Worm (Caenorhabditis elegans) whole organism, L1 larva: ENCODE measurements around the gene Y82E9BR.18.

Source experiments
- C04F5.9 ChIP-seq: sonication (generic microtip); optimal IDR thresholded peaks from 2 replicates; lab custom pipeline; 2016; ENCODE audit warnings: missing genetic modification characterization, missing compliant biosample characterization
- C16A3.4 ChIP-seq: fragments of 150-350 bp; optimal IDR thresholded peaks from 2 replicates; lab custom pipeline; 2014; ENCODE audit warnings: missing biosample characterization, missing genetic modification characterization
- C34B4.2 ChIP-seq: sonication (generic microtip); optimal IDR thresholded peaks from 2 replicates; lab custom pipeline; 2017; ENCODE audit warnings: mild to moderate bottlenecking, missing genetic modification characterization, missing compliant biosample characterization
- F16B12.6 ChIP-seq: fragments of 150-350 bp; optimal IDR thresholded peaks from 2 replicates; lab custom pipeline; 2014; ENCODE audit warnings: missing biosample characterization, missing genetic modification characterization
- Y116A8C.19 ChIP-seq: sonication (generic microtip); optimal IDR thresholded peaks from 2 replicates; lab custom pipeline; 2016; ENCODE audit warnings: missing compliant biosample characterization, missing genetic modification characterization, borderline replicate concordance
- aha-1 ChIP-seq: fragments of 150-350 bp; optimal IDR thresholded peaks from 2 replicates; lab custom pipeline; 2014; ENCODE audit warnings: missing biosample characterization, missing genetic modification characterization
- alr-1 ChIP-seq: fragments of 200-800 bp; sonication (Bioruptor generic); optimal IDR thresholded peaks from 2 replicates; lab custom pipeline; 2018; ENCODE audit warnings: borderline replicate concordance, mild to moderate bottlenecking, missing genetic modification characterization, missing compliant biosample characterization
- ama-1 ChIP-seq: fragments of 150-350 bp; optimal IDR thresholded peaks from 2 replicates; lab custom pipeline; 2014
- blmp-1 ChIP-seq: fragments of 150-350 bp; optimal IDR thresholded peaks from 2 replicates; lab custom pipeline; 2014; ENCODE audit warnings: missing biosample characterization, missing genetic modification characterization
- ceh-63 ChIP-seq: fragments of 200-800 bp; sonication (Bioruptor generic); optimal IDR thresholded peaks from 2 replicates; lab custom pipeline; 2018; ENCODE audit warnings: mild to moderate bottlenecking, missing genetic modification characterization, missing compliant biosample characterization
- ceh-8 ChIP-seq: fragments of 200-800 bp; sonication (Bioruptor generic); optimal IDR thresholded peaks from 2 replicates; lab custom pipeline; 2018; ENCODE audit warnings: mild to moderate bottlenecking, missing genetic modification characterization, moderate library complexity, missing compliant biosample characterization
- ceh-82 ChIP-seq, 3 experiments: fragments of 150-350 bp in 1 of 3; sonication (generic microtip) in 2 of 3; optimal IDR thresholded peaks; 2 replicates each; lab custom pipeline; 2014 to 2017; ENCODE audit warnings: missing biosample characterization in 3 of 3, missing genetic modification characterization in 3 of 3
- ceh-90 ChIP-seq: sonication (generic microtip); optimal IDR thresholded peaks from 2 replicates; lab custom pipeline; 2016; ENCODE audit warnings: missing genetic modification characterization, missing compliant biosample characterization
- ces-1 ChIP-seq: fragments of 150-350 bp; optimal IDR thresholded peaks from 2 replicates; lab custom pipeline; 2014; ENCODE audit warnings: missing biosample characterization, missing genetic modification reagents, missing genetic modification characterization
- dpl-1 ChIP-seq, 3 experiments: fragments of 150-350 bp in 2 of 3; sonication (generic microtip) in 1 of 3; optimal IDR thresholded peaks; 2 replicates each; lab custom pipeline; 2014 to 2017; ENCODE audit warnings: missing biosample characterization in 3 of 3, missing genetic modification characterization in 3 of 3, missing genetic modification reagents in 3 of 3
- dsc-1 ChIP-seq: sonication (generic microtip); optimal IDR thresholded peaks from 2 replicates; lab custom pipeline; 2016; ENCODE audit warnings: mild to moderate bottlenecking, missing genetic modification characterization, missing compliant biosample characterization
- egl-13 ChIP-seq: sonication (generic microtip); optimal IDR thresholded peaks from 2 replicates; lab custom pipeline; 2016; ENCODE audit warnings: missing genotype, missing genetic modification reagents, missing genetic modification characterization, missing compliant biosample characterization
- egl-27 ChIP-seq, 2 experiments: fragments of 150-350 bp in 1 of 2; sonication (generic microtip); optimal IDR thresholded peaks; 3 replicates each; lab custom pipeline; 2017 to 2018; ENCODE audit warnings: missing biosample characterization in 2 of 2, missing genetic modification characterization in 2 of 2, missing genetic modification reagents in 2 of 2
- elt-3 ChIP-seq, 6 experiments: fragments of 150-350 bp in 1 of 6; sonication (generic microtip); optimal IDR thresholded peaks; 2 replicates each; lab custom pipeline; 2017 to 2018; ENCODE audit warnings: missing biosample characterization in 6 of 6, missing genetic modification characterization in 6 of 6, inconsistent platforms in 1 of 6
- ets-5 ChIP-seq: fragments of 200-800 bp; sonication (Bioruptor generic); IDR thresholded peaks from 2 replicates; pipeline ENCODE4 v1.3.6; 2022; ENCODE audit warnings: missing genetic modification characterization, missing compliant biosample characterization
- fkh-10 ChIP-seq: sonication (generic microtip); optimal IDR thresholded peaks from 2 replicates; lab custom pipeline; 2017; ENCODE audit warnings: missing biosample characterization, missing genetic modification reagents, missing genetic modification characterization
- fkh-8 ChIP-seq: sonication (generic microtip); optimal IDR thresholded peaks from 2 replicates; lab custom pipeline; 2016; ENCODE audit warnings: mild to moderate bottlenecking, missing genetic modification characterization, missing compliant biosample characterization
- fos-1 ChIP-seq: fragments of 150-350 bp; optimal IDR thresholded peaks from 2 replicates; lab custom pipeline; 2014; ENCODE audit warnings: missing biosample characterization, missing genetic modification characterization
- hlh-17 ChIP-seq: fragments of 200-800 bp; sonication (Bioruptor generic); optimal IDR thresholded peaks from 2 replicates; lab custom pipeline; 2018; ENCODE audit warnings: missing genetic modification characterization, mild to moderate bottlenecking, missing compliant biosample characterization, moderate library complexity, borderline replicate concordance
- irx-1 ChIP-seq: sonication (generic microtip); optimal IDR thresholded peaks from 2 replicates; lab custom pipeline; 2016; ENCODE audit warnings: missing genetic modification characterization, missing compliant biosample characterization
- isw-1 ChIP-seq: fragments of 200-800 bp; sonication (Bioruptor generic); IDR thresholded peaks from 2 replicates; pipeline ENCODE4 v1.3.6; 2022; ENCODE audit warnings: missing genetic modification characterization, missing compliant biosample characterization
- lin-13 ChIP-seq: fragments of 150-350 bp; optimal IDR thresholded peaks from 2 replicates; lab custom pipeline; 2014; ENCODE audit warnings: missing biosample characterization, missing genetic modification reagents, missing genetic modification characterization
- lin-15B ChIP-seq: fragments of 150-350 bp; sonication (generic microtip); optimal IDR thresholded peaks from 3 replicates; lab custom pipeline; 2014; ENCODE audit warnings: missing biosample characterization, missing genetic modification characterization
- lin-35 ChIP-seq, 2 experiments: fragments of 150-350 bp; optimal IDR thresholded peaks; 2 replicates each; lab custom pipeline; 2014; ENCODE audit warnings: missing biosample characterization in 2 of 2, missing genetic modification characterization in 2 of 2, missing genetic modification reagents in 2 of 2
- lir-3 ChIP-seq: sonication (generic microtip); optimal IDR thresholded peaks from 2 replicates; lab custom pipeline; 2016; ENCODE audit warnings: mild to moderate bottlenecking, missing genetic modification characterization, moderate library complexity, missing compliant biosample characterization; ENCODE audit not compliant: poor library complexity
- lsy-2 ChIP-seq, 2 experiments: fragments of 150-350 bp; optimal IDR thresholded peaks; 2 replicates each; lab custom pipeline; 2014; ENCODE audit warnings: missing biosample characterization in 2 of 2, missing genetic modification characterization in 2 of 2
- mab-9 ChIP-seq: fragments of 200-800 bp; sonication (Bioruptor generic); IDR thresholded peaks from 2 replicates; pipeline ENCODE4 v1.3.6; 2022; ENCODE audit warnings: missing genetic modification reagents, missing genetic modification characterization, missing compliant biosample characterization
- nhr-11 ChIP-seq: fragments of 150-350 bp; optimal IDR thresholded peaks from 2 replicates; lab custom pipeline; 2014; ENCODE audit warnings: missing biosample characterization, missing genetic modification characterization
- nhr-19 ChIP-seq: fragments of 200-800 bp; sonication (Bioruptor generic); conservative IDR thresholded peaks from 2 replicates; pipeline ENCODE4 v1.3.6; 2022; ENCODE audit warnings: missing genetic modification characterization, missing compliant biosample characterization
- nhr-20 ChIP-seq: sonication (generic microtip); optimal IDR thresholded peaks from 2 replicates; lab custom pipeline; 2016; ENCODE audit warnings: mild to moderate bottlenecking, missing genetic modification characterization, missing compliant biosample characterization
- nhr-237 ChIP-seq: fragments of 150-350 bp; optimal IDR thresholded peaks from 2 replicates; lab custom pipeline; 2014; ENCODE audit warnings: missing biosample characterization, missing genetic modification characterization
- nhr-28 ChIP-seq: fragments of 150-350 bp; optimal IDR thresholded peaks from 2 replicates; lab custom pipeline; 2014; ENCODE audit warnings: missing biosample characterization, missing genetic modification characterization
- nhr-47 ChIP-seq: sonication (generic microtip); optimal IDR thresholded peaks from 2 replicates; lab custom pipeline; 2016; ENCODE audit warnings: mild to moderate bottlenecking, missing genetic modification characterization, moderate library complexity, missing compliant biosample characterization
- nhr-76 ChIP-seq: sonication (generic microtip); optimal IDR thresholded peaks from 2 replicates; lab custom pipeline; 2017; ENCODE audit warnings: missing biosample characterization, missing genetic modification characterization
- nhr-85 ChIP-seq: sonication (generic microtip); peaks from one replicate; lab custom pipeline; 2016; ENCODE audit warnings: missing genetic modification characterization, inconsistent platforms, missing compliant biosample characterization
- pag-3 ChIP-seq: sonication (generic microtip); optimal IDR thresholded peaks from 2 replicates; lab custom pipeline; 2017; ENCODE audit warnings: missing genetic modification characterization, mild to moderate bottlenecking, missing compliant biosample characterization, antibody characterized with exemption, borderline replicate concordance; ENCODE audit not compliant: insufficient read depth
- skn-1 ChIP-seq: fragments of 150-350 bp; optimal IDR thresholded peaks from 2 replicates; lab custom pipeline; 2014; ENCODE audit warnings: missing biosample characterization, missing genetic modification characterization
- snpc-4 ChIP-seq: fragments of 150-350 bp; optimal IDR thresholded peaks from 2 replicates; lab custom pipeline; 2014; ENCODE audit warnings: missing biosample characterization, missing genetic modification characterization
- sox-4 ChIP-seq: sonication (generic microtip); optimal IDR thresholded peaks from 2 replicates; lab custom pipeline; 2016; ENCODE audit warnings: missing genetic modification characterization, missing compliant biosample characterization
- sptf-1 ChIP-seq: fragments of 150-350 bp; optimal IDR thresholded peaks from 2 replicates; lab custom pipeline; 2014; ENCODE audit warnings: missing biosample characterization, missing genetic modification characterization
- sup-37 ChIP-seq: fragments of 200-800 bp; sonication (Bioruptor generic); optimal IDR thresholded peaks from 2 replicates; lab custom pipeline; 2018; ENCODE audit warnings: mild to moderate bottlenecking, missing genetic modification characterization, missing compliant biosample characterization
- unc-130 ChIP-seq: fragments of 150-350 bp; optimal IDR thresholded peaks from 2 replicates; lab custom pipeline; 2017; ENCODE audit warnings: missing biosample characterization, missing genetic modification characterization, inconsistent platforms
- unc-86 ChIP-seq: sonication (generic microtip); optimal IDR thresholded peaks from 2 replicates; lab custom pipeline; 2016; ENCODE audit warnings: missing genetic modification characterization, missing compliant biosample characterization
- xbp-1 ChIP-seq: sonication (generic microtip); optimal IDR thresholded peaks from 2 replicates; lab custom pipeline; 2016; ENCODE audit warnings: missing genetic modification characterization, missing compliant biosample characterization
- zag-1 ChIP-seq: fragments of 150-350 bp; optimal IDR thresholded peaks from 2 replicates; lab custom pipeline; 2014; ENCODE audit warnings: missing biosample characterization, missing genetic modification characterization
- zip-4 ChIP-seq: fragments of 200-800 bp; sonication (Bioruptor generic); optimal IDR thresholded peaks from 2 replicates; lab custom pipeline; 2018; ENCODE audit warnings: mild to moderate bottlenecking, missing genetic modification characterization, moderate library complexity, missing compliant biosample characterization
- ztf-11 ChIP-seq, 2 experiments: sonication (generic microtip); optimal IDR thresholded peaks; 2 replicates each; lab custom pipeline; 2016 to 2017; ENCODE audit warnings: missing genetic modification characterization in 2 of 2, missing biosample characterization in 1 of 2, missing compliant biosample characterization in 1 of 2
- ztf-4 ChIP-seq: fragments of 150-350 bp; optimal IDR thresholded peaks from 2 replicates; lab custom pipeline; 2014; ENCODE audit warnings: missing biosample characterization, missing genetic modification characterization

Gene Y82E9BR.18

DNA sequence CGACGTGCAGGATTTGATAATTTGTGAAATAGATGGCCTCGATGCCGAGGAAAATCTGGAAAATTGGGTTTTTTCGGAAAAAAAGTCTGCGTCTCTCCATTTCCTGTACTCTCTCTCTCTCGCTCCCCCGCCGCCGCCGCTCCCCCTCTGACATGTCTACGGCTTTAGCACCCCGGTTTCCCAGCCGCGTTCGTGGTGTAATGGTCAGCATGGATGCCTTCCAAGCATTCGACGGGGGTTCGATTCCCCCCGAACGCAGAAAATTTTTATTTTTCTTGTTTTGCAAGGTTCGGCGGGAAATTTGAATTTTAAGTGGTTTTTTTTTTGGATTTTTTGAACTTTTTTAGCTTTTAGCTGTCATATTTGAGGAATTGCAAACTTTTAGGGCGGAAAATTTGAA lies 59.0 kb downstream of the Y82E9BR.18 start (continued):
- TF ChIP-seq sox-4 (tag; lab: Kevin White, UChicago) = no peak
- TF ChIP-seq nhr-20 = peak; percentile 59
- peak; percentile 73 for TF ChIP-seq nhr-85 (tag; lab: Kevin White, UChicago)
- TF ChIP-seq nhr-11 (tag; lab: Kevin White, UChicago) = no peak
- peak; percentile 77 for TF ChIP-seq dsc-1 (tag; lab: Kevin White, UChicago)
- no peak for TF ChIP-seq ama-1 (lab: Kevin White, UChicago)
- no peak for TF ChIP-seq egl-27 (tag; optimal IDR thresholded peaks at IDR 0.05; lab: Kevin White, UChicago)
- peak; percentile 34 for TF ChIP-seq C16A3.4 (tag; lab: Kevin White, UChicago)
- peak; percentile 55 for TF ChIP-seq lin-13
- peak; percentile 54 for TF ChIP-seq zip-4 (GFP tag; lab: Kevin White, UChicago)
- no peak for TF ChIP-seq ztf-4
- no peak for TF ChIP-seq lir-3 (tag; lab: Kevin White, UChicago)
- no peak for TF ChIP-seq nhr-76
- TF ChIP-seq pag-3 (tag; lab: Kevin White, UChicago) = no peak
- peak; percentile 59 to 74 for TF ChIP-seq lin-35 (GFP tag; optimal IDR thresholded peaks at IDR 0.05; lab: Kevin White, UChicago)
- TF ChIP-seq unc-130 (tag; lab: Kevin White, UChicago) = peak; percentile 44
- TF ChIP-seq dpl-1 (GFP tag; optimal IDR thresholded peaks at IDR 0.05; lab: Kevin White, UChicago) = peak; percentile 48 to 54 (median 52)
- peak; percentile 67 to 81 for TF ChIP-seq lsy-2 (tag; optimal IDR thresholded peaks at IDR 0.05; lab: Kevin White, UChicago)
- peak in 2 of 6 experiments; percentile 9 to 11 for TF ChIP-seq elt-3 (tag; optimal IDR thresholded peaks at IDR 0.05; lab: Kevin White, UChicago)
- peak in 1 of 2 experiments; percentile 32 for TF ChIP-seq ztf-11 (tag; optimal IDR thresholded peaks at IDR 0.05; lab: Kevin White, UChicago)
- no peak for TF ChIP-seq aha-1 (tag; lab: Kevin White, UChicago)
- no peak for TF ChIP-seq ceh-63 (GFP tag; lab: Kevin White, UChicago)
- TF ChIP-seq xbp-1 (tag; lab: Kevin White, UChicago) = peak; percentile 50
- peak; percentile 34 for TF ChIP-seq F16B12.6 (tag; lab: Kevin White, UChicago)
- TF ChIP-seq egl-13 (tag; lab: Kevin White, UChicago) = peak; percentile 33
- peak; percentile 69 for TF ChIP-seq nhr-19
- TF ChIP-seq sup-37 (GFP tag; lab: Kevin White, UChicago) = peak; percentile 57
- no peak for TF ChIP-seq C34B4.2 (tag; lab: Kevin White, UChicago)
- TF ChIP-seq ces-1 (GFP tag; lab: Kevin White, UChicago) = no peak
- peak; percentile 57; the same call in 1 of the 2 replicates for TF ChIP-seq mab-9 (GFP tag; lab: Robert Waterston, UW)
- peak; percentile 51 for TF ChIP-seq unc-86 (tag; lab: Kevin White, UChicago)
- peak; percentile 46 to 85 (median 58) for TF ChIP-seq ceh-82 (tag; optimal IDR thresholded peaks at IDR 0.05; lab: Kevin White, UChicago)
- TF ChIP-seq sptf-1 (tag; lab: Kevin White, UChicago) = no peak
- TF ChIP-seq nhr-47 (tag; lab: Kevin White, UChicago) = peak; percentile 86
- no peak for TF ChIP-seq C04F5.9 (tag; lab: Kevin White, UChicago)
- no peak for TF ChIP-seq ets-5
- peak; percentile 17 for TF ChIP-seq snpc-4 (tag; lab: Kevin White, UChicago)
- TF ChIP-seq fos-1 (tag; lab: Kevin White, UChicago) = no peak
- no peak for TF ChIP-seq Y116A8C.19 (tag; lab: Kevin White, UChicago)
- peak; percentile 44 for TF ChIP-seq fkh-8
- no peak for TF ChIP-seq alr-1 (tag; lab: Kevin White, UChicago)
- TF ChIP-seq hlh-17 (GFP tag; lab: Kevin White, UChicago) = no peak
- TF ChIP-seq fkh-10 (GFP tag; lab: Kevin White, UChicago) = peak; percentile 24
- peak; percentile 53 for TF ChIP-seq ceh-8 (GFP tag; lab: Kevin White, UChicago)
- peak; percentile 75 for TF ChIP-seq irx-1 (tag; lab: Kevin White, UChicago)
- TF ChIP-seq nhr-28 = no peak
- no peak for TF ChIP-seq zag-1 (tag; lab: Kevin White, UChicago)
- TF ChIP-seq skn-1 (tag; lab: Kevin White, UChicago) = peak; percentile 76
- peak; percentile 1 for TF ChIP-seq nhr-237 (tag; lab: Kevin White, UChicago)
- TF ChIP-seq lin-15B (tag; lab: Kevin White, UChicago) = peak; percentile 47
- no peak for TF ChIP-seq blmp-1 (tag; lab: Kevin White, UChicago)
- TF ChIP-seq ceh-90 = no peak
- peak; percentile 54 for TF ChIP-seq isw-1 (GFP tag; lab: Robert Waterston, UW)
